Worm (Caenorhabditis elegans) whole organism, L1 larva: ENCODE data around the gene Y32G9A.12.

Experiments
- dpl-1 ChIP-seq, 3 experiments: fragments of 150-350 bp in 2 of 3; sonication (generic microtip) in 1 of 3; optimal IDR thresholded peaks; 2 replicates each; lab custom pipeline; 2014 to 2017; ENCODE audit warnings: missing biosample characterization in 3 of 3, missing genetic modification characterization in 3 of 3, missing genetic modification reagents in 3 of 3
- egl-27 ChIP-seq, 2 experiments: fragments of 150-350 bp in 1 of 2; sonication (generic microtip); optimal IDR thresholded peaks; 3 replicates each; lab custom pipeline; 2017 to 2018; ENCODE audit warnings: missing biosample characterization in 2 of 2, missing genetic modification characterization in 2 of 2, missing genetic modification reagents in 2 of 2
- pag-3 ChIP-seq: sonication (generic microtip); optimal IDR thresholded peaks from 2 replicates; lab custom pipeline; 2017; ENCODE audit warnings: missing genetic modification characterization, mild to moderate bottlenecking, missing compliant biosample characterization, antibody characterized with exemption, borderline replicate concordance; ENCODE audit not compliant: insufficient read depth
- pqm-1 ChIP-seq: sonication (generic microtip); optimal IDR thresholded peaks from 3 replicates; lab custom pipeline; 2017; ENCODE audit warnings: missing biosample characterization, missing genetic modification characterization
- snpc-4 ChIP-seq: fragments of 150-350 bp; optimal IDR thresholded peaks from 2 replicates; lab custom pipeline; 2014; ENCODE audit warnings: missing biosample characterization, missing genetic modification characterization
- unc-62 ChIP-seq: fragments of 150-350 bp; optimal IDR thresholded peaks from 2 replicates; lab custom pipeline; 2014; ENCODE audit warnings: missing biosample characterization, missing genetic modification reagents, missing genetic modification characterization
- ztf-11 ChIP-seq, 2 experiments: sonication (generic microtip); optimal IDR thresholded peaks; 2 replicates each; lab custom pipeline; 2016 to 2017; ENCODE audit warnings: missing genetic modification characterization in 2 of 2, missing biosample characterization in 1 of 2, missing compliant biosample characterization in 1 of 2

DNA sequence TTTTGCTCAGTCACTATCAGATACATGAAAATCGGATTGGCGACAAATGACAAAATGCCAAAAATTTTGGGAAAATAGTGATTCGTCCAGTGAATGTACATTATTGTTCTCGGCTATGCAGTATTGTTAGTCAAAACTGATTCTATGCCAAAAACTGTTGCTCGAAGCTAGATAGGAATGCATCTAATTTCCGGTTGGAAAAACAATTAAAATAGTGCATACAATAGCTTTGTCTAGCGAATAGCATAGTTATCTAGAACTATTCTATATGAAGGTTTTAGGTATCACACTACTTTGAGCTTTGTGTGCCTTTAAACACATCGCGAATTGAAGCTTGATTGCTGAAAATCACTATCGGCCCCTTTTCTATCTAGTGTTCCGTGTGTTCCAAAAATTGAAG, 44.8 kb upstream of the Y32G9A.12 start, which contains the start of gene srj-15:
- TF ChIP-seq snpc-4 (tag; lab: Kevin White, UChicago) = no peak
- TF ChIP-seq ztf-11 (tag; optimal IDR thresholded peaks at IDR 0.05; lab: Kevin White, UChicago) = no peak
- TF ChIP-seq pqm-1 (tag; lab: Kevin White, UChicago) = no peak
- no peak for TF ChIP-seq dpl-1 (GFP tag; optimal IDR thresholded peaks at IDR 0.05; lab: Kevin White, UChicago)
- TF ChIP-seq pag-3 = no peak
- TF ChIP-seq egl-27 (tag; optimal IDR thresholded peaks at IDR 0.05; lab: Kevin White, UChicago) = no peak
- TF ChIP-seq unc-62 (GFP tag; lab: Kevin White, UChicago) = no peak
